Fruit fly (Drosophila melanogaster) whole organism, prepupa: Measurements from ENCODE around the gene Pop4.

Source experiments
- Blimp-1 ChIP-seq: fragments of 200-800 bp; sonication (Bioruptor generic); optimal IDR thresholded peaks from 3 replicates; lab custom pipeline; 2017; ENCODE audit warnings: missing biosample characterization, missing genetic modification characterization, mild to moderate bottlenecking, moderate library complexity, missing genetic modification reagents
- CG10631 ChIP-seq: fragments of 200-800 bp; sonication (Bioruptor generic); optimal IDR thresholded peaks from 2 replicates; lab custom pipeline; 2016; ENCODE audit warnings: missing biosample characterization, missing genetic modification characterization
- CG11294 ChIP-seq: fragments of 200-800 bp; sonication (Bioruptor generic); IDR thresholded peaks from 2 replicates; pipeline ENCODE4 v1.3.6; 2022; ENCODE audit warnings: missing biosample characterization, missing genetic modification characterization
- CG15336 ChIP-seq: fragments of 200-800 bp; sonication (Bioruptor generic); IDR thresholded peaks from 2 replicates; pipeline ENCODE4 v1.3.6; 2022; ENCODE audit warnings: missing biosample characterization, missing genetic modification characterization
- CG31627 ChIP-seq: fragments of 200-800 bp; sonication (Bioruptor generic); optimal IDR thresholded peaks from 3 replicates; lab custom pipeline; 2016; ENCODE audit warnings: missing biosample characterization, missing genetic modification characterization
- CG32006 ChIP-seq: fragments of 200-800 bp; sonication (Bioruptor generic); optimal IDR thresholded peaks from 3 replicates; lab custom pipeline; 2017; ENCODE audit warnings: missing biosample characterization, mild to moderate bottlenecking, missing genetic modification characterization
- CG4318 ChIP-seq: fragments of 200-800 bp; sonication (Bioruptor generic); optimal IDR thresholded peaks from 3 replicates; lab custom pipeline; 2017; ENCODE audit warnings: missing biosample characterization, mild to moderate bottlenecking, missing genetic modification characterization
- CG6163 ChIP-seq: fragments of 200-800 bp; sonication (Bioruptor generic); IDR thresholded peaks from 3 replicates; pipeline ENCODE4 v1.3.6; 2022; ENCODE audit warnings: missing biosample characterization, missing genetic modification characterization
- CG6276 ChIP-seq: fragments of 200-800 bp; sonication (Bioruptor generic); optimal IDR thresholded peaks from 2 replicates; lab custom pipeline; 2017; ENCODE audit warnings: missing biosample characterization, mild to moderate bottlenecking, missing genetic modification characterization
- CG6808 ChIP-seq: fragments of 200-800 bp; sonication (Bioruptor generic); optimal IDR thresholded peaks from 3 replicates; lab custom pipeline; 2017; ENCODE audit warnings: missing biosample characterization, missing genetic modification characterization, mild to moderate bottlenecking, moderate library complexity, missing genetic modification reagents
- CG6854 ChIP-seq: fragments of 200-800 bp; sonication (Bioruptor generic); optimal IDR thresholded peaks from 2 replicates; lab custom pipeline; 2017; ENCODE audit warnings: missing biosample characterization, mild to moderate bottlenecking, missing genetic modification characterization
- CG7368 ChIP-seq: fragments of 200-800 bp; sonication (Bioruptor generic); optimal IDR thresholded peaks from 3 replicates; lab custom pipeline; 2016; ENCODE audit warnings: missing biosample characterization, missing genetic modification characterization
- CG8119 ChIP-seq: fragments of 200-800 bp; sonication (Bioruptor generic); IDR thresholded peaks from 3 replicates; pipeline ENCODE4 v1.3.6; 2022; ENCODE audit warnings: missing biosample characterization, missing genetic modification characterization
- CG8319 ChIP-seq: fragments of 200-800 bp; sonication (Bioruptor generic); optimal IDR thresholded peaks from 3 replicates; lab custom pipeline; 2016; ENCODE audit warnings: missing biosample characterization, missing genetic modification characterization
- CG8632 ChIP-seq: fragments of 200-800 bp; sonication (Bioruptor generic); optimal IDR thresholded peaks from 3 replicates; lab custom pipeline; 2016; ENCODE audit warnings: missing biosample characterization, missing genetic modification characterization
- CG9139 ChIP-seq: fragments of 200-800 bp; sonication (Bioruptor generic); optimal IDR thresholded peaks from 3 replicates; lab custom pipeline; 2017; ENCODE audit warnings: missing biosample characterization, mild to moderate bottlenecking, missing genetic modification characterization
- Eip75B ChIP-seq: fragments of 200-800 bp; sonication (Bioruptor generic); optimal IDR thresholded peaks from 3 replicates; lab custom pipeline; 2016; ENCODE audit warnings: missing biosample characterization, missing genetic modification characterization
- Eip78C ChIP-seq: fragments of 200-800 bp; sonication (Bioruptor generic); peaks from one replicate; lab custom pipeline; 2016; ENCODE audit warnings: missing biosample characterization, missing genetic modification characterization
- Ets21C ChIP-seq: fragments of 200-800 bp; sonication (Bioruptor generic); optimal IDR thresholded peaks from 3 replicates; lab custom pipeline; 2016; ENCODE audit warnings: missing biosample characterization, missing genetic modification characterization
- Hr39 ChIP-seq: fragments of 200-800 bp; sonication (Bioruptor generic); optimal IDR thresholded peaks from 2 replicates; lab custom pipeline; 2016; ENCODE audit warnings: missing biosample characterization, missing genetic modification characterization
- Hr4 ChIP-seq: fragments of 200-800 bp; sonication (Bioruptor generic); optimal IDR thresholded peaks from 3 replicates; lab custom pipeline; 2016; ENCODE audit warnings: missing biosample characterization, missing genetic modification characterization
- Lpt ChIP-seq: fragments of 200-800 bp; sonication (Bioruptor generic); optimal IDR thresholded peaks from 3 replicates; lab custom pipeline; 2016; ENCODE audit warnings: missing biosample characterization, missing genetic modification characterization
- Met ChIP-seq: fragments of 200-800 bp; sonication (Bioruptor generic); optimal IDR thresholded peaks from 3 replicates; lab custom pipeline; 2016; ENCODE audit warnings: missing biosample characterization, missing genetic modification characterization
- OdsH ChIP-seq: fragments of 200-800 bp; sonication (Bioruptor generic); optimal IDR thresholded peaks from 3 replicates; lab custom pipeline; 2016; ENCODE audit warnings: missing biosample characterization, missing genetic modification characterization
- Smox ChIP-seq: fragments of 200-800 bp; sonication (Bioruptor generic); optimal IDR thresholded peaks from 3 replicates; lab custom pipeline; 2016; ENCODE audit warnings: missing biosample characterization, missing genetic modification characterization
- acj6 ChIP-seq: fragments of 200-800 bp; sonication (Bioruptor generic); optimal IDR thresholded peaks from 3 replicates; lab custom pipeline; 2016; ENCODE audit warnings: missing biosample characterization, missing genetic modification characterization
- cyc ChIP-seq: fragments of 200-800 bp; sonication (Bioruptor generic); optimal IDR thresholded peaks from 3 replicates; lab custom pipeline; 2016; ENCODE audit warnings: missing biosample characterization, missing genetic modification characterization
- dac ChIP-seq: fragments of 200-800 bp; sonication (Bioruptor generic); optimal IDR thresholded peaks from 2 replicates; lab custom pipeline; 2017; ENCODE audit warnings: missing biosample characterization, mild to moderate bottlenecking, missing genetic modification characterization
- eg ChIP-seq: fragments of 200-800 bp; sonication (Bioruptor generic); IDR thresholded peaks from 3 replicates; pipeline ENCODE4 v1.3.6; 2022; ENCODE audit warnings: missing biosample characterization, missing genetic modification characterization
- fd59A ChIP-seq: fragments of 200-800 bp; sonication (Bioruptor generic); optimal IDR thresholded peaks from 2 replicates; lab custom pipeline; 2017; ENCODE audit warnings: missing biosample characterization, mild to moderate bottlenecking, missing genetic modification characterization, missing genetic modification reagents
- net ChIP-seq: fragments of 200-800 bp; sonication (Bioruptor generic); optimal IDR thresholded peaks from 3 replicates; lab custom pipeline; 2016; ENCODE audit warnings: missing biosample characterization, missing genetic modification characterization
- salr ChIP-seq, 2 experiments: fragments of 200-800 bp; sonication (Bioruptor generic); optimal IDR thresholded peaks; 3 replicates each; lab custom pipeline; 2016 to 2018; ENCODE audit warnings: missing biosample characterization in 2 of 2, missing genetic modification characterization in 2 of 2, mild to moderate bottlenecking in 1 of 2
- spab ChIP-seq: fragments of 200-800 bp; sonication (Bioruptor generic); optimal IDR thresholded peaks from 2 replicates; lab custom pipeline; 2017; ENCODE audit warnings: missing biosample characterization, mild to moderate bottlenecking, missing genetic modification characterization, missing genetic modification reagents
- svp ChIP-seq: fragments of 200-800 bp; sonication (Bioruptor generic); peaks from one replicate; lab custom pipeline; 2016; ENCODE audit warnings: missing biosample characterization, missing genetic modification characterization
- topi ChIP-seq: fragments of 200-800 bp; sonication (Bioruptor generic); optimal IDR thresholded peaks from 3 replicates; lab custom pipeline; 2016; ENCODE audit warnings: missing biosample characterization, missing genetic modification characterization
- vri ChIP-seq: fragments of 200-800 bp; sonication (Bioruptor generic); optimal IDR thresholded peaks from 3 replicates; lab custom pipeline; 2016; ENCODE audit warnings: missing biosample characterization, mild to moderate bottlenecking, missing genetic modification characterization

The Pop4 gene

dm6 chr3L:8013001-8013864 is 34.8 kb upstream of the Pop4 start (continued):
- no peak for TF ChIP-seq CG6276
- no peak for TF ChIP-seq CG8319 (GFP tag; lab: Kevin White, UChicago)
- TF ChIP-seq Eip78C (GFP tag; lab: Kevin White, UChicago) = no peak
- TF ChIP-seq Lpt (GFP tag; lab: Kevin White, UChicago) = no peak
- no peak for TF ChIP-seq Ets21C (GFP tag; lab: Kevin White, UChicago)
- TF ChIP-seq salr (GFP tag; optimal IDR thresholded peaks at IDR 0.05; lab: Kevin White, UChicago) = no peak
- TF ChIP-seq CG32006 (GFP tag; lab: Kevin White, UChicago) = peak; percentile 26
- TF ChIP-seq CG6808 (GFP tag; lab: Kevin White, UChicago) = no peak
- TF ChIP-seq CG8119 (GFP tag; lab: Robert Waterston, UW) = no peak
- peak; percentile 19 for TF ChIP-seq Smox
- no peak for TF ChIP-seq vri (GFP tag; lab: Kevin White, UChicago)
- TF ChIP-seq CG9139 (GFP tag; lab: Kevin White, UChicago) = no peak
- no peak for TF ChIP-seq CG6854 (GFP tag; lab: Kevin White, UChicago)
- no peak for TF ChIP-seq CG7368
- TF ChIP-seq CG4318 (GFP tag; lab: Kevin White, UChicago) = no peak
- no peak for TF ChIP-seq Hr4

dm6 chr3L:8005770-8006169 is 27.3 kb upstream of the Pop4 start:
- TF ChIP-seq Eip75B (GFP tag; lab: Kevin White, UChicago) = peak; percentile 8
- no peak for TF ChIP-seq spab (GFP tag; lab: Kevin White, UChicago)
- TF ChIP-seq CG32006 (GFP tag; lab: Kevin White, UChicago) = no peak
- no peak for TF ChIP-seq CG6163 (GFP tag; lab: Robert Waterston, UW)
- no peak for TF ChIP-seq eg (GFP tag; lab: Robert Waterston, UW)

dm6 chr3L:8001057-8001597 is 22.7 kb upstream of the Pop4 start:
- TF ChIP-seq Hr4 (no peak), CG10631 (GFP tag; lab: Kevin White, UChicago) (no peak), salr (GFP tag; optimal IDR thresholded peaks at IDR 0.05; lab: Kevin White, UChicago) (no peak), CG31627 (no peak), Met (GFP tag; lab: Kevin White, UChicago) (no peak), OdsH (GFP tag; lab: Kevin White, UChicago) (no peak), acj6 (GFP tag; lab: Kevin White, UChicago) (no peak), Hr39 (GFP tag; lab: Kevin White, UChicago) (no peak), CG8632 (GFP tag; lab: Kevin White, UChicago) (no peak), dac (GFP tag; lab: Kevin White, UChicago) (no peak), fd59A (GFP tag; lab: Kevin White, UChicago) (no peak), spab (GFP tag; lab: Kevin White, UChicago) (no peak), Ets21C (GFP tag; lab: Kevin White, UChicago) (no peak)

- no peak for TF ChIP-seq Hr39 (GFP tag; lab: Kevin White, UChicago)
- no peak for TF ChIP-seq eg (GFP tag; lab: Robert Waterston, UW)
- TF ChIP-seq OdsH (GFP tag; lab: Kevin White, UChicago) = no peak
- TF ChIP-seq CG6808 (GFP tag; lab: Kevin White, UChicago) = no peak
- TF ChIP-seq Met (GFP tag; lab: Kevin White, UChicago) = no peak
- TF ChIP-seq svp = no peak
- no peak for TF ChIP-seq CG6276
- TF ChIP-seq net = no peak
- no peak for TF ChIP-seq cyc (GFP tag; lab: Kevin White, UChicago)
- TF ChIP-seq CG15336 (GFP tag; lab: Robert Waterston, UW) = no peak
- TF ChIP-seq Eip78C (GFP tag; lab: Kevin White, UChicago) = no peak
- no peak for TF ChIP-seq Blimp-1 (GFP tag; lab: Kevin White, UChicago)
- no peak for TF ChIP-seq CG11294
- TF ChIP-seq spab (GFP tag; lab: Kevin White, UChicago) = no peak
- TF ChIP-seq topi = no peak
- no peak for TF ChIP-seq CG9139 (GFP tag; lab: Kevin White, UChicago)
These were observed 21.5 kb upstream of the Pop4 start for dm6 chr3L:7999933-8000332.
